Fruit fly (Drosophila melanogaster) whole organism, embryonic: ENCODE measurements around the gene CG9586.

Source experiments
- Ada2b ChIP-seq: fragments of 200-800 bp; sonication (Bioruptor generic); IDR thresholded peaks from 2 replicates; pipeline ENCODE4 v1.3.6; 2022; ENCODE audit warnings: missing biosample characterization, missing genetic modification characterization
- Adf1 ChIP-seq: fragments of 200-800 bp; sonication (Bioruptor generic); IDR thresholded peaks from 2 replicates; pipeline ENCODE4 v1.3.6; 2022; ENCODE audit warnings: missing biosample characterization, missing genetic modification characterization
- Atf6 ChIP-seq: fragments of 200-800 bp; sonication (Bioruptor generic); IDR thresholded peaks from 2 replicates; pipeline ENCODE4 v1.3.6; 2022; ENCODE audit warnings: missing biosample characterization, missing genetic modification characterization
- B-H2 ChIP-seq: fragments of 200-800 bp; sonication (Bioruptor generic); optimal IDR thresholded peaks from 2 replicates; lab custom pipeline; 2018; ENCODE audit warnings: missing biosample characterization, mild to moderate bottlenecking, missing genetic modification characterization
- Blimp-1 ChIP-seq: fragments of 200-800 bp; sonication (Bioruptor generic); optimal IDR thresholded peaks from 3 replicates; lab custom pipeline; 2018; ENCODE audit warnings: missing biosample characterization, missing genetic modification characterization, mild to moderate bottlenecking, moderate library complexity, missing genetic modification reagents
- CG10431 ChIP-seq: fragments of 200-800 bp; sonication (Bioruptor generic); optimal IDR thresholded peaks from 3 replicates; lab custom pipeline; 2018; ENCODE audit warnings: missing biosample characterization, mild to moderate bottlenecking, missing genetic modification characterization
- CG11723 ChIP-seq: fragments of 200-800 bp; sonication (Bioruptor generic); optimal IDR thresholded peaks from 2 replicates; lab custom pipeline; 2017; ENCODE audit warnings: missing biosample characterization, mild to moderate bottlenecking, missing genetic modification characterization
- CG12155 ChIP-seq: fragments of 200-800 bp; sonication (Bioruptor generic); optimal IDR thresholded peaks from 3 replicates; lab custom pipeline; 2016; ENCODE audit warnings: missing biosample characterization, missing genetic modification characterization
- CG13287 ChIP-seq: fragments of 200-800 bp; sonication (Bioruptor generic); IDR thresholded peaks from 2 replicates; pipeline ENCODE4 v1.3.6; 2022; ENCODE audit warnings: missing biosample characterization, missing genetic modification characterization; ENCODE audit not compliant: partially characterized antibody
- CG13894 ChIP-seq: fragments of 200-800 bp; sonication (Bioruptor generic); optimal IDR thresholded peaks from 3 replicates; lab custom pipeline; 2018; ENCODE audit warnings: missing biosample characterization, mild to moderate bottlenecking, missing genetic modification characterization, moderate library complexity
- CG14014 ChIP-seq: fragments of 200-800 bp; sonication (Bioruptor generic); IDR thresholded peaks from 2 replicates; pipeline ENCODE4 v1.3.6; 2022; ENCODE audit warnings: missing biosample characterization, missing genetic modification characterization
- CG14965 ChIP-seq: fragments of 200-800 bp; sonication (Bioruptor generic); optimal IDR thresholded peaks from 2 replicates; lab custom pipeline; 2016; ENCODE audit warnings: missing biosample characterization, missing genetic modification characterization, borderline replicate concordance
- CG15514 ChIP-seq: fragments of 200-800 bp; sonication (Bioruptor generic); optimal IDR thresholded peaks from 3 replicates; lab custom pipeline; 2017; ENCODE audit warnings: missing biosample characterization, missing genetic modification characterization, mild to moderate bottlenecking, moderate library complexity, missing genetic modification reagents
- CG17385 ChIP-seq: fragments of 200-800 bp; sonication (Bioruptor generic); optimal IDR thresholded peaks from 3 replicates; lab custom pipeline; 2018; ENCODE audit warnings: missing biosample characterization, mild to moderate bottlenecking, missing genetic modification characterization
- CG2199 ChIP-seq: fragments of 200-800 bp; sonication (Bioruptor generic); IDR thresholded peaks from 3 replicates; pipeline ENCODE4 v1.3.6; 2022; ENCODE audit warnings: missing biosample characterization, missing genetic modification characterization
- CG30020 ChIP-seq: fragments of 200-800 bp; optimal IDR thresholded peaks from 2 replicates; lab custom pipeline; 2019; ENCODE audit warnings: missing biosample characterization, mild to moderate bottlenecking, missing genetic modification characterization, moderate library complexity
- CG32767 ChIP-seq: fragments of 200-800 bp; sonication (Bioruptor generic); IDR thresholded peaks from 2 replicates; pipeline ENCODE4 v1.3.6; 2022; ENCODE audit warnings: missing biosample characterization, missing genetic modification characterization
- CG3281 ChIP-seq: fragments of 200-800 bp; sonication (Bioruptor generic); optimal IDR thresholded peaks from 3 replicates; lab custom pipeline; 2017; ENCODE audit warnings: missing biosample characterization, mild to moderate bottlenecking, missing genetic modification characterization
- CG4404 ChIP-seq: fragments of 200-800 bp; sonication (Bioruptor generic); IDR thresholded peaks from 2 replicates; pipeline ENCODE4 v1.3.6; 2022; ENCODE audit warnings: missing biosample characterization, missing genetic modification characterization
- CG6689 ChIP-seq: fragments of 200-800 bp; sonication (Bioruptor generic); IDR thresholded peaks from 2 replicates; pipeline ENCODE4 v1.3.6; 2022; ENCODE audit warnings: missing biosample characterization, missing genetic modification characterization
- CG8281 ChIP-seq: fragments of 200-800 bp; sonication (Bioruptor generic); optimal IDR thresholded peaks from 2 replicates; lab custom pipeline; 2018; ENCODE audit warnings: missing biosample characterization, mild to moderate bottlenecking, missing genetic modification characterization, moderate library complexity
- Deaf1 ChIP-seq: fragments of 200-800 bp; optimal IDR thresholded peaks from 3 replicates; lab custom pipeline; 2019; ENCODE audit warnings: missing biosample characterization, mild to moderate bottlenecking, missing genetic modification characterization, moderate library complexity
- Doc3 ChIP-seq: fragments of 200-800 bp; sonication (Bioruptor generic); IDR thresholded peaks from 3 replicates; pipeline ENCODE4 v1.3.6; 2022; ENCODE audit warnings: missing biosample characterization, missing genetic modification characterization; ENCODE audit not compliant: partially characterized antibody
- MESR4 ChIP-seq: fragments of 200-800 bp; sonication (Bioruptor generic); optimal IDR thresholded peaks from 2 replicates; lab custom pipeline; 2018; ENCODE audit warnings: missing biosample characterization, mild to moderate bottlenecking, missing genetic modification characterization, moderate library complexity
- Nf-YA ChIP-seq: fragments of 200-800 bp; sonication (Bioruptor generic); IDR thresholded peaks from 2 replicates; pipeline ENCODE4 v1.3.6; 2022; ENCODE audit warnings: missing biosample characterization, missing genetic modification characterization
- Sox100B ChIP-seq: fragments of 200-800 bp; sonication (Bioruptor generic); optimal IDR thresholded peaks from 3 replicates; lab custom pipeline; 2018; ENCODE audit warnings: missing biosample characterization, mild to moderate bottlenecking, missing genetic modification characterization
- cg ChIP-seq: fragments of 200-800 bp; sonication (Bioruptor generic); optimal IDR thresholded peaks from 3 replicates; lab custom pipeline; 2019; ENCODE audit warnings: missing biosample characterization, mild to moderate bottlenecking, missing genetic modification characterization, moderate library complexity
- ci ChIP-seq: fragments of 200-800 bp; sonication (Bioruptor generic); IDR thresholded peaks from 3 replicates; pipeline ENCODE4 v1.3.6; 2022; ENCODE audit warnings: missing biosample characterization, missing genetic modification characterization
- corto ChIP-seq: fragments of 200-800 bp; sonication (Bioruptor generic); optimal IDR thresholded peaks from 2 replicates; lab custom pipeline; 2016; ENCODE audit warnings: missing biosample characterization, mild to moderate bottlenecking, missing genetic modification characterization, moderate library complexity
- exex ChIP-seq: fragments of 200-800 bp; sonication (Bioruptor generic); optimal IDR thresholded peaks from 4 replicates; lab custom pipeline; 2018; ENCODE audit warnings: missing biosample characterization, mild to moderate bottlenecking, missing genetic modification characterization, moderate library complexity
- fd102C ChIP-seq: fragments of 200-800 bp; sonication (Bioruptor generic); optimal IDR thresholded peaks from 2 replicates; lab custom pipeline; 2018; ENCODE audit warnings: missing biosample characterization, mild to moderate bottlenecking, missing genetic modification characterization, moderate library complexity
- gsb ChIP-seq: fragments of 200-800 bp; sonication (Bioruptor generic); IDR thresholded peaks from 2 replicates; pipeline ENCODE4 v1.3.6; 2022; ENCODE audit warnings: missing biosample characterization, missing genetic modification characterization
- nom ChIP-seq: fragments of 200-800 bp; sonication (Bioruptor generic); optimal IDR thresholded peaks from 2 replicates; lab custom pipeline; 2017; ENCODE audit warnings: missing biosample characterization, missing genetic modification characterization, mild to moderate bottlenecking, moderate library complexity, missing genetic modification reagents
- pita ChIP-seq: fragments of 200-800 bp; sonication (Bioruptor generic); optimal IDR thresholded peaks from 2 replicates; lab custom pipeline; 2017; ENCODE audit warnings: missing biosample characterization, mild to moderate bottlenecking, missing genetic modification characterization
- pnt ChIP-seq: fragments of 200-800 bp; sonication (Bioruptor generic); optimal IDR thresholded peaks from 3 replicates; lab custom pipeline; 2016; ENCODE audit warnings: missing biosample characterization, missing genetic modification characterization
- pros ChIP-seq: fragments of 200-800 bp; sonication (Bioruptor generic); optimal IDR thresholded peaks from 3 replicates; lab custom pipeline; 2019; ENCODE audit warnings: missing biosample characterization, mild to moderate bottlenecking, missing genetic modification characterization, moderate library complexity
- sd ChIP-seq: fragments of 200-800 bp; sonication (Bioruptor generic); optimal IDR thresholded peaks from 3 replicates; lab custom pipeline; 2018; ENCODE audit warnings: missing biosample characterization, mild to moderate bottlenecking, missing genetic modification characterization, moderate library complexity
- sens ChIP-seq: fragments of 200-800 bp; sonication (Bioruptor generic); peaks from one replicate; lab custom pipeline; 2016; ENCODE audit warnings: missing biosample characterization, missing genetic modification characterization
- sna ChIP-seq: fragments of 200-800 bp; sonication (Bioruptor generic); IDR thresholded peaks from 2 replicates; pipeline ENCODE4 v1.3.6; 2022; ENCODE audit warnings: missing biosample characterization, missing genetic modification characterization; ENCODE audit not compliant: partially characterized antibody
- so ChIP-seq: fragments of 200-800 bp; sonication (Bioruptor generic); IDR thresholded peaks from 3 replicates; pipeline ENCODE4 v1.3.6; 2022; ENCODE audit warnings: missing biosample characterization, missing genetic modification characterization
- sr ChIP-seq: fragments of 200-800 bp; sonication (Bioruptor generic); IDR thresholded peaks from 3 replicates; pipeline ENCODE4 v1.3.6; 2022; ENCODE audit warnings: missing biosample characterization, missing genetic modification characterization
- tll ChIP-seq, 2 experiments: fragments of 200-800 bp in 1 of 2; fragments of >200 bp in 1 of 2; sonication (Bioruptor generic) in 1 of 2; optimal IDR thresholded peaks; 2 replicates each; lab custom pipeline; 2017 to 2019; ENCODE audit warnings: missing biosample characterization in 2 of 2, missing genetic modification characterization in 2 of 2, mild to moderate bottlenecking in 1 of 2, moderate library complexity in 1 of 2
- tna ChIP-seq: fragments of 200-800 bp; sonication (Bioruptor generic); IDR thresholded peaks from 2 replicates; pipeline ENCODE4 v1.3.6; 2022; ENCODE audit warnings: missing biosample characterization, missing genetic modification characterization; ENCODE audit not compliant: partially characterized antibody
- ttk ChIP-seq: fragments of 200-800 bp; sonication (Bioruptor generic); IDR thresholded peaks from 2 replicates; pipeline ENCODE4 v2.1.2; 2022; ENCODE audit warnings: missing biosample characterization, missing genetic modification characterization
- unpg ChIP-seq: fragments of 200-800 bp; sonication (Bioruptor generic); optimal IDR thresholded peaks from 3 replicates; lab custom pipeline; 2018; ENCODE audit warnings: missing biosample characterization, mild to moderate bottlenecking, missing genetic modification characterization, moderate library complexity
- vnd ChIP-seq: fragments of 200-800 bp; sonication (Bioruptor generic); IDR thresholded peaks from 3 replicates; pipeline ENCODE4 v1.3.6; 2022; ENCODE audit warnings: missing biosample characterization, missing genetic modification characterization; ENCODE audit not compliant: partially characterized antibody
- yki ChIP-seq: fragments of >200 bp; optimal IDR thresholded peaks from 3 replicates; lab custom pipeline; 2018
- z ChIP-seq: fragments of 200-800 bp; sonication (Bioruptor generic); IDR thresholded peaks from 3 replicates; pipeline ENCODE4 v1.3.6; 2022; ENCODE audit warnings: missing biosample characterization, missing genetic modification characterization

The CG9586 gene

DNA sequence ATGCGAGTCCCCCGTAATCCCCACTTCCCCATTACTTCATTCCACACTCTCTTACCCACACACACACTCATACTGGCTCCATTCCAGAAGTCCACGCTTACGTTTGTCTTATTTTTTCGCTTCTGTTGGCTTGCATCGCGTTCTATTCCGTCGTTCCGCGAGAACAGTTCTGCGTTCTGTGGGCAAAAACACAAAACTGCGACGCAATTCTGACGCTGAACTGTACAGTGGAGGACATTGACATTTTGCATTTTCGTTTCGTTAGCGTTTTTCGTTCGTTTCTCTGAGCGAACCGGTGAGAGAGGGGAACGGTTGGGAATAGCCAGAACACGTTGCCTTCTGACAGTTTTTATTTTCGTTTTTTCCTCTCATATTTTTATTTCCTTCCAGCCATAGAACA is 37.1 kb upstream of the CG9586 start (continued):
- TF ChIP-seq CG15514 (GFP tag; lab: Kevin White, UChicago), result peak; percentile 3
- TF ChIP-seq Atf6 (GFP tag; lab: Robert Waterston, UW), result peak; percentile 33; the same call in 1 of the 2 replicates
- peak; percentile 14; the same call in 1 of the 2 replicates for TF ChIP-seq tna
- no peak for TF ChIP-seq vnd (GFP tag; lab: Robert Waterston, UW)
- TF ChIP-seq z, result no peak
- peak; percentile 16 for TF ChIP-seq CG11723 (GFP tag; lab: Kevin White, UChicago)
- no peak for TF ChIP-seq CG3281 (GFP tag; lab: Kevin White, UChicago)
- TF ChIP-seq CG13894 (tag; lab: Kevin White, UChicago), result peak; percentile 69
- peak; percentile 20 for TF ChIP-seq B-H2
- no peak for TF ChIP-seq MESR4 (GFP tag; lab: Kevin White, UChicago)
- peak; percentile 61; the same call in 1 of the 2 replicates for TF ChIP-seq Adf1 (GFP tag; lab: Robert Waterston, UW)
- TF ChIP-seq nom, result peak; percentile 80
- TF ChIP-seq sens (GFP tag; lab: Kevin White, UChicago), result peak; percentile 48
- peak; percentile 45 for TF ChIP-seq sd (tag; lab: Kevin White, UChicago)
- TF ChIP-seq CG13287 (GFP tag; lab: Robert Waterston, UW), result peak; percentile 45; the same call in 1 of the 2 replicates
- peak; percentile 43 for TF ChIP-seq Deaf1 (tag; lab: Kevin White, UChicago)
- peak; percentile 18 for TF ChIP-seq CG30020
- TF ChIP-seq ci (GFP tag; lab: Robert Waterston, UW), result 0 out of 3 replicates have a peak, but pooled peaks have one; percentile 46
- TF ChIP-seq corto, result peak; percentile 37
- no peak for TF ChIP-seq CG6689 (GFP tag; lab: Robert Waterston, UW)
- TF ChIP-seq CG8281, result no peak
- peak; percentile 67 for TF ChIP-seq cg (GFP tag; lab: Kevin White, UChicago)
- peak; percentile 28 for TF ChIP-seq exex (tag; lab: Kevin White, UChicago)
- TF ChIP-seq yki, result no peak
- TF ChIP-seq, all 482 proteins: peak for 40

- no peak for TF ChIP-seq tll (GFP tag; optimal IDR thresholded peaks at IDR 0.05; lab: Kevin White, UChicago)
- peak; percentile 24 for TF ChIP-seq CG17385 (GFP tag; lab: Kevin White, UChicago)
- TF ChIP-seq pros (GFP tag; lab: Kevin White, UChicago), result peak; percentile 38
- TF ChIP-seq CG12155 (GFP tag; lab: Kevin White, UChicago), result no peak
- peak; percentile 93 for TF ChIP-seq CG2199
- no peak for TF ChIP-seq fd102C (GFP tag; lab: Kevin White, UChicago)
- TF ChIP-seq Blimp-1 (GFP tag; lab: Kevin White, UChicago), result peak; percentile 34
- TF ChIP-seq so, result no peak
- no peak for TF ChIP-seq unpg (GFP tag; lab: Kevin White, UChicago)
- no peak for TF ChIP-seq gsb (GFP tag; lab: Robert Waterston, UW)
- TF ChIP-seq nom, result peak; percentile 28
- TF ChIP-seq pita (GFP tag; lab: Kevin White, UChicago), result no peak
- no peak for TF ChIP-seq CG4404 (GFP tag; lab: Robert Waterston, UW)
- TF ChIP-seq cg (GFP tag; lab: Kevin White, UChicago), result peak; percentile 52
These were observed 32.1 kb upstream of the CG9586 start for dm6 chr2L:9198340-9198887.

DNA sequence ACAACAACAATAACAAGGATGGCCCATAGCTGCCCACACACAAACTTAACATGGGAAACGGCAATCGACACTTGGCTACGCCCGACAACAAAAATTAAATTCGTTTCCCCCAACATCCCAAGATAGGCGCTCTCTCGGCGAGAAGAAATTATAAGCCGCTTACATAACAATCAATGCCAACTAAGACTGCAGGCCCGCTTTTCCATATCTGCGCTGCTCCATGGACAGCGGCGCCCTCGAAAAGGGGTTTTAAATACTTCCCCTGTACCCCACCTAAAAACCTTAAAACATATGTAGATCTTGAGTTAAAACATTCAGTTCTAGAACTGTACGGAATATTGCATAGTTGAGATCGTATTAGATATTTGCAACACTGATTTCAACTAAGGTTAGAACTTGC is 28.3 kb upstream of the CG9586 start:
- no peak for TF ChIP-seq Nf-YA
- no peak for TF ChIP-seq Sox100B (GFP tag; lab: Kevin White, UChicago)
- TF ChIP-seq sr (GFP tag; lab: Robert Waterston, UW), result 0 out of 3 replicates have a peak, but pooled peaks have one; percentile 38
- no peak for TF ChIP-seq CG14014 (GFP tag; lab: Robert Waterston, UW)
- no peak for TF ChIP-seq Ada2b (GFP tag; lab: Robert Waterston, UW)
- TF ChIP-seq Blimp-1 (GFP tag; lab: Kevin White, UChicago), result no peak
- no peak for TF ChIP-seq ttk (GFP tag; lab: Robert Waterston, UW)
- TF ChIP-seq pnt, result no peak
- no peak for TF ChIP-seq Doc3 (GFP tag; lab: Robert Waterston, UW)
- TF ChIP-seq CG14965, result no peak
- no peak for TF ChIP-seq CG32767 (GFP tag; lab: Robert Waterston, UW)
- TF ChIP-seq CG10431 (GFP tag; lab: Kevin White, UChicago), result no peak
- no peak for TF ChIP-seq sna (GFP tag; lab: Robert Waterston, UW)
